Worm (Caenorhabditis elegans) whole organism, young adult: ENCODE measurements around the gene T12A2.21.

Source experiments
- B0035.1 ChIP-seq: sonication (generic microtip); optimal IDR thresholded peaks from 2 replicates; lab custom pipeline; 2016; ENCODE audit warnings: missing genetic modification characterization, mild to moderate bottlenecking, missing compliant biosample characterization, missing genotype, missing genetic modification reagents
- B0261.1 ChIP-seq: sonication (generic microtip); optimal IDR thresholded peaks from 2 replicates; lab custom pipeline; 2016; ENCODE audit warnings: mild to moderate bottlenecking, missing genetic modification characterization, moderate library complexity, missing compliant biosample characterization
- B0336.3 ChIP-seq: fragments of 200-800 bp; sonication (Bioruptor generic); IDR thresholded peaks from 2 replicates; pipeline ENCODE4 v1.3.6; 2022; ENCODE audit warnings: missing genetic modification characterization, missing compliant biosample characterization
- C17E4.6 ChIP-seq: fragments of 200-800 bp; sonication (Bioruptor generic); IDR thresholded peaks from 2 replicates; pipeline ENCODE4 v1.3.6; 2022; ENCODE audit warnings: missing genetic modification reagents, missing genetic modification characterization, missing compliant biosample characterization
- F33H1.4 ChIP-seq: fragments of 200-800 bp; sonication (Bioruptor generic); IDR thresholded peaks from 2 replicates; pipeline ENCODE4 v1.3.6; 2022; ENCODE audit warnings: missing genetic modification reagents, missing genetic modification characterization, missing compliant biosample characterization
- F55B11.4 ChIP-seq: sonication (generic microtip); optimal IDR thresholded peaks from 2 replicates; lab custom pipeline; 2016; ENCODE audit warnings: missing compliant biosample characterization, missing genetic modification characterization, borderline replicate concordance; ENCODE audit not compliant: insufficient read depth
- F57C9.4 ChIP-seq: sonication (generic microtip); optimal IDR thresholded peaks from 2 replicates; lab custom pipeline; 2017; ENCODE audit warnings: mild to moderate bottlenecking, missing genetic modification characterization, missing compliant biosample characterization
- T07F8.4 ChIP-seq: sonication (generic microtip); optimal IDR thresholded peaks from 2 replicates; lab custom pipeline; 2016; ENCODE audit warnings: mild to moderate bottlenecking, missing genetic modification characterization, moderate library complexity, missing compliant biosample characterization
- Y53F4B.3 ChIP-seq: fragments of 200-800 bp; sonication (Bioruptor generic); IDR thresholded peaks from 2 replicates; pipeline ENCODE4 v1.3.6; 2022; ENCODE audit warnings: missing genetic modification reagents, missing genetic modification characterization, missing compliant biosample characterization
- Y53G8AR.9 ChIP-seq: fragments of 200-800 bp; sonication (Bioruptor generic); conservative IDR thresholded peaks from 2 replicates; pipeline ENCODE4 v1.3.6; 2022; ENCODE audit warnings: missing genetic modification reagents, missing genetic modification characterization, missing compliant biosample characterization
- Y95B8A.8 ChIP-seq: fragments of 200-800 bp; sonication (Bioruptor generic); IDR thresholded peaks from 2 replicates; pipeline ENCODE4 v1.3.6; 2022; ENCODE audit warnings: missing genetic modification reagents, missing genetic modification characterization, missing compliant biosample characterization
- ZK185.1 ChIP-seq: sonication (generic microtip); optimal IDR thresholded peaks from 2 replicates; lab custom pipeline; 2016; ENCODE audit warnings: mild to moderate bottlenecking, missing genetic modification characterization, missing compliant biosample characterization; ENCODE audit not compliant: poor library complexity, severe bottlenecking
- akir-1 ChIP-seq: fragments of 200-800 bp; sonication (Bioruptor generic); optimal IDR thresholded peaks from 2 replicates; lab custom pipeline; 2018; ENCODE audit warnings: mild to moderate bottlenecking, missing genetic modification characterization, moderate library complexity, missing compliant biosample characterization
- ama-1 ChIP-seq, 3 experiments: fragments of 150-350 bp in 1 of 3; sonication (generic microtip) in 2 of 3; optimal IDR thresholded peaks; 2 replicates each; lab custom pipeline; 2014 to 2018; ENCODE audit warnings: missing biosample characterization in 2 of 3, missing genetic modification characterization in 2 of 3, missing genetic modification reagents in 2 of 3
- athp-1 ChIP-seq: sonication (generic microtip); optimal IDR thresholded peaks from 2 replicates; lab custom pipeline; 2017; ENCODE audit warnings: mild to moderate bottlenecking, missing genetic modification characterization, missing compliant biosample characterization
- attf-6 ChIP-seq: fragments of 200-800 bp; sonication (Bioruptor generic); IDR thresholded peaks from 2 replicates; pipeline ENCODE4 v1.3.6; 2022; ENCODE audit warnings: missing genetic modification reagents, missing genetic modification characterization, missing compliant biosample characterization
- ccch-3 ChIP-seq: fragments of 200-800 bp; sonication (Bioruptor generic); optimal IDR thresholded peaks from 2 replicates; lab custom pipeline; 2018; ENCODE audit warnings: mild to moderate bottlenecking, missing genetic modification characterization, missing compliant biosample characterization
- ceh-100 ChIP-seq: fragments of 200-800 bp; sonication (Bioruptor generic); IDR thresholded peaks from 2 replicates; pipeline ENCODE4 v1.3.6; 2022; ENCODE audit warnings: missing genetic modification reagents, missing genetic modification characterization, missing compliant biosample characterization
- ceh-40 ChIP-seq: fragments of 200-800 bp; sonication (Bioruptor generic); IDR thresholded peaks from 2 replicates; pipeline ENCODE4 v1.3.6; 2022; ENCODE audit warnings: missing genetic modification characterization, missing compliant biosample characterization
- ceh-91 ChIP-seq: fragments of 200-800 bp; sonication (Bioruptor generic); IDR thresholded peaks from 2 replicates; pipeline ENCODE4 v1.3.6; 2022; ENCODE audit warnings: missing genetic modification reagents, missing genetic modification characterization, missing compliant biosample characterization
- chd-7 ChIP-seq: sonication (generic microtip); optimal IDR thresholded peaks from 2 replicates; lab custom pipeline; 2016; ENCODE audit warnings: mild to moderate bottlenecking, missing genetic modification characterization, moderate library complexity, missing compliant biosample characterization
- dox-1 ChIP-seq: fragments of 200-800 bp; sonication (Bioruptor generic); IDR thresholded peaks from 2 replicates; pipeline ENCODE4 v1.3.6; 2022; ENCODE audit warnings: missing genetic modification reagents, missing genetic modification characterization, missing compliant biosample characterization
- dpl-1 ChIP-seq: fragments of 150-350 bp; optimal IDR thresholded peaks from 2 replicates; lab custom pipeline; 2014; ENCODE audit warnings: missing biosample characterization, missing genetic modification reagents, missing genetic modification characterization
- efl-1 ChIP-seq: fragments of 150-350 bp; optimal IDR thresholded peaks from 2 replicates; lab custom pipeline; 2014; ENCODE audit warnings: missing biosample characterization, missing genetic modification reagents, missing genetic modification characterization
- egl-18 ChIP-seq: fragments of 200-800 bp; sonication (Bioruptor generic); IDR thresholded peaks from 2 replicates; pipeline ENCODE4 v1.3.6; 2022; ENCODE audit warnings: missing genetic modification reagents, missing genetic modification characterization, missing compliant biosample characterization
- fkh-3 ChIP-seq: sonication (generic microtip); optimal IDR thresholded peaks from 2 replicates; lab custom pipeline; 2016; ENCODE audit warnings: mild to moderate bottlenecking, missing genetic modification characterization, missing compliant biosample characterization
- hmg-1.2 ChIP-seq: fragments of 200-800 bp; sonication (Bioruptor generic); IDR thresholded peaks from 2 replicates; pipeline ENCODE4 v1.3.6; 2022; ENCODE audit warnings: missing genetic modification reagents, missing genetic modification characterization, missing compliant biosample characterization
- hmg-20 ChIP-seq: fragments of 200-800 bp; sonication (Bioruptor generic); IDR thresholded peaks from 2 replicates; pipeline ENCODE4 v1.3.6; 2022; ENCODE audit warnings: missing genetic modification reagents, missing genetic modification characterization, missing compliant biosample characterization
- hsf-1 ChIP-seq: fragments of 200-800 bp; sonication (Bioruptor generic); IDR thresholded peaks from 2 replicates; pipeline ENCODE4 v1.3.6; 2022; ENCODE audit warnings: missing genetic modification reagents, missing genetic modification characterization, missing compliant biosample characterization
- lag-1 ChIP-seq: fragments of 200-800 bp; sonication (Bioruptor generic); IDR thresholded peaks from 2 replicates; pipeline ENCODE4 v1.3.6; 2022; ENCODE audit warnings: missing genetic modification reagents, missing genetic modification characterization, missing compliant biosample characterization
- let-607 ChIP-seq, 2 experiments: fragments of 200-800 bp in 1 of 2; sonication (Bioruptor generic) in 1 of 2; sonication (generic microtip) in 1 of 2; optimal IDR thresholded peaks; 2 replicates each; lab custom pipeline; 2016 to 2018; ENCODE audit warnings: mild to moderate bottlenecking in 2 of 2, missing compliant biosample characterization in 2 of 2, missing genetic modification characterization in 2 of 2, moderate library complexity in 2 of 2, missing genotype in 1 of 2
- lin-26 ChIP-seq: fragments of 200-800 bp; sonication (Bioruptor generic); IDR thresholded peaks from 2 replicates; pipeline ENCODE4 v1.3.6; 2022; ENCODE audit warnings: missing genetic modification reagents, missing genetic modification characterization, missing compliant biosample characterization
- lin-35 ChIP-seq, 3 experiments: fragments of 150-350 bp in 2 of 3; sonication (generic microtip) in 1 of 3; optimal IDR thresholded peaks; 2 replicates each; lab custom pipeline; 2014 to 2018; ENCODE audit warnings: missing biosample characterization in 3 of 3, missing genetic modification characterization in 3 of 3, missing genetic modification reagents in 3 of 3
- lin-40 ChIP-seq: sonication (generic microtip); optimal IDR thresholded peaks from 2 replicates; lab custom pipeline; 2016; ENCODE audit warnings: missing genetic modification characterization, mild to moderate bottlenecking, missing compliant biosample characterization, missing genotype, missing genetic modification reagents
- madf-3 ChIP-seq: fragments of 200-800 bp; sonication (Bioruptor generic); IDR thresholded peaks from 2 replicates; pipeline ENCODE4 v1.3.6; 2022; ENCODE audit warnings: missing genetic modification reagents, missing genetic modification characterization, missing compliant biosample characterization
- mcd-1 ChIP-seq: fragments of 200-800 bp; sonication (Bioruptor generic); IDR thresholded peaks from 2 replicates; pipeline ENCODE4 v1.3.6; 2022; ENCODE audit warnings: missing genetic modification reagents, missing genetic modification characterization, missing compliant biosample characterization
- nhr-179 ChIP-seq: sonication (generic microtip); optimal IDR thresholded peaks from 2 replicates; lab custom pipeline; 2016; ENCODE audit warnings: mild to moderate bottlenecking, missing genetic modification characterization, missing compliant biosample characterization
- nhr-80 ChIP-seq: sonication (generic microtip); optimal IDR thresholded peaks from 2 replicates; lab custom pipeline; 2016; ENCODE audit warnings: missing genetic modification characterization, missing compliant biosample characterization
- rec-8 ChIP-seq, 2 experiments: sonication (generic microtip); optimal IDR thresholded peaks; 2 replicates each; lab custom pipeline; 2016; ENCODE audit warnings: mild to moderate bottlenecking in 2 of 2, missing genetic modification characterization in 2 of 2, missing genetic modification reagents in 2 of 2, missing genotype in 2 of 2, missing biosample characterization in 1 of 2, missing compliant biosample characterization in 1 of 2, moderate library complexity in 1 of 2
- repo-1 ChIP-seq: sonication (generic microtip); optimal IDR thresholded peaks from 2 replicates; lab custom pipeline; 2017; ENCODE audit warnings: mild to moderate bottlenecking, missing genetic modification characterization, missing compliant biosample characterization
- rpc-1 ChIP-seq, 2 experiments: fragments of 150-350 bp in 1 of 2; sonication (generic microtip) in 1 of 2; optimal IDR thresholded peaks; 2 replicates each; lab custom pipeline; 2014 to 2018; ENCODE audit warnings: missing biosample characterization in 1 of 2, missing genetic modification characterization in 1 of 2, missing genetic modification reagents in 1 of 2, missing genotype in 1 of 2
- sea-2 ChIP-seq: fragments of 200-800 bp; sonication (Bioruptor generic); IDR thresholded peaks from 2 replicates; pipeline ENCODE4 v1.3.6; 2022; ENCODE audit warnings: missing genetic modification characterization, missing compliant biosample characterization
- tlf-1 ChIP-seq: fragments of 200-800 bp; sonication (Bioruptor generic); optimal IDR thresholded peaks from 2 replicates; lab custom pipeline; 2018; ENCODE audit warnings: mild to moderate bottlenecking, missing genetic modification characterization, missing compliant biosample characterization
- unc-130 ChIP-seq: sonication (generic microtip); optimal IDR thresholded peaks from 2 replicates; lab custom pipeline; 2016; ENCODE audit warnings: missing genetic modification reagents, missing genetic modification characterization, missing compliant biosample characterization
- unc-62 ChIP-seq: fragments of 150-350 bp; optimal IDR thresholded peaks from 2 replicates; lab custom pipeline; 2014; ENCODE audit warnings: missing biosample characterization, missing genetic modification reagents, missing genetic modification characterization
- zfh-2 ChIP-seq: fragments of 200-800 bp; sonication (Bioruptor generic); conservative IDR thresholded peaks from 2 replicates; pipeline ENCODE4 v1.3.6; 2022; ENCODE audit warnings: missing genetic modification reagents, missing genetic modification characterization, missing compliant biosample characterization
- ztf-26 ChIP-seq: sonication (generic microtip); optimal IDR thresholded peaks from 2 replicates; lab custom pipeline; 2017; ENCODE audit warnings: missing genetic modification characterization, missing compliant biosample characterization

Gene T12A2.21

ce11 chrIII:6210215-6210822 is 26.2 kb downstream of the T12A2.21 start (continued):
- no peak for TF ChIP-seq efl-1 (GFP tag; lab: Kevin White, UChicago)
- TF ChIP-seq rpc-1 (optimal IDR thresholded peaks at IDR 0.05; lab: Kevin White, UChicago), result no peak
- peak; percentile 7 for TF ChIP-seq rpc-1 (tag; optimal IDR thresholded peaks at IDR 0.05; lab: Kevin White, UChicago)
- TF ChIP-seq hmg-1.2 (GFP tag; lab: Robert Waterston, UW), result peak; percentile 86
- TF ChIP-seq C17E4.6 (GFP tag; lab: Robert Waterston, UW), result no peak
- TF ChIP-seq ceh-40, result no peak
- no peak for TF ChIP-seq hmg-20 (GFP tag; lab: Robert Waterston, UW)
- no peak for TF ChIP-seq F57C9.4 (tag; lab: Kevin White, UChicago)
- TF ChIP-seq ama-1 (optimal IDR thresholded peaks at IDR 0.05; lab: Kevin White, UChicago), result no peak
- TF ChIP-seq ama-1 (GFP tag; optimal IDR thresholded peaks at IDR 0.05; lab: Kevin White, UChicago), result peak in 1 of 2 experiments; percentile 35
- TF ChIP-seq B0261.1 (tag; lab: Kevin White, UChicago), result peak; percentile 4
- no peak for TF ChIP-seq ZK185.1 (tag; lab: Kevin White, UChicago)
- TF ChIP-seq fkh-3, result no peak
- TF ChIP-seq F55B11.4 (tag; lab: Kevin White, UChicago), result no peak
- no peak for TF ChIP-seq nhr-179
- TF ChIP-seq akir-1 (GFP tag; lab: Kevin White, UChicago), result no peak
- no peak; the same call in 1 of the 2 replicates for TF ChIP-seq dox-1 (GFP tag; lab: Robert Waterston, UW)
- TF ChIP-seq lin-35 (GFP tag; optimal IDR thresholded peaks at IDR 0.05; lab: Kevin White, UChicago), result no peak
- TF ChIP-seq madf-3, result no peak
- TF ChIP-seq ceh-91 (GFP tag; lab: Robert Waterston, UW), result no peak
- no peak for TF ChIP-seq zfh-2 (GFP tag; lab: Robert Waterston, UW)
- peak; percentile 66; the same call in 1 of the 2 replicates for TF ChIP-seq lin-26
- TF ChIP-seq athp-1, result peak; percentile 64
- peak; percentile 34 for TF ChIP-seq tlf-1
- TF ChIP-seq Y53G8AR.9, result no peak; the same call in 1 of the 2 replicates
- TF ChIP-seq repo-1 (tag; lab: Kevin White, UChicago), result peak; percentile 21
- TF ChIP-seq lin-40 (tag; lab: Kevin White, UChicago), result no peak
- TF ChIP-seq unc-62 (GFP tag; lab: Kevin White, UChicago), result no peak
- no peak for TF ChIP-seq ccch-3 (GFP tag; lab: Kevin White, UChicago)
- no peak for TF ChIP-seq B0035.1
- TF ChIP-seq attf-6, result peak; percentile 85; the same call in 1 of the 2 replicates
- peak; percentile 35; the same call in 1 of the 2 replicates for TF ChIP-seq F33H1.4 (GFP tag; lab: Robert Waterston, UW)
- TF ChIP-seq let-607 (tag; optimal IDR thresholded peaks at IDR 0.05; lab: Kevin White, UChicago), result no peak
- no peak for TF ChIP-seq egl-18 (GFP tag; lab: Robert Waterston, UW)
- no peak for TF ChIP-seq unc-130 (GFP tag; lab: Kevin White, UChicago)
- peak; percentile 63 for TF ChIP-seq B0336.3
- TF ChIP-seq hsf-1 (GFP tag; lab: Robert Waterston, UW), result no peak
- no peak for TF ChIP-seq Y53F4B.3
- no peak for TF ChIP-seq lag-1 (GFP tag; lab: Robert Waterston, UW)
- no peak for TF ChIP-seq sea-2 (GFP tag; lab: Robert Waterston, UW)
- TF ChIP-seq ceh-100 (GFP tag; lab: Robert Waterston, UW), result no peak
- no peak for TF ChIP-seq Y95B8A.8 (GFP tag; lab: Robert Waterston, UW)
- no peak for TF ChIP-seq mcd-1 (GFP tag; lab: Robert Waterston, UW)
- no peak for TF ChIP-seq dpl-1 (GFP tag; lab: Kevin White, UChicago)
- TF ChIP-seq ztf-26, result no peak
- no peak for TF ChIP-seq T07F8.4 (tag; lab: Kevin White, UChicago)
- peak in 1 of 2 experiments; percentile 27 for TF ChIP-seq rec-8 (tag; optimal IDR thresholded peaks at IDR 0.05; lab: Kevin White, UChicago)
- TF ChIP-seq chd-7, result peak; percentile 32
- TF ChIP-seq nhr-80 (tag; lab: Kevin White, UChicago), result no peak
